Fruit fly (Drosophila melanogaster) whole organism, embryonic: Measurements from ENCODE around the gene CG34057.

Experiments
- CG10979 ChIP-seq: fragments of 200-800 bp; sonication (Bioruptor generic); optimal IDR thresholded peaks from 2 replicates; lab custom pipeline; 2018; ENCODE audit warnings: missing biosample characterization, mild to moderate bottlenecking, missing genetic modification characterization, moderate library complexity
- CG13296 ChIP-seq: fragments of 200-800 bp; sonication (Bioruptor generic); optimal IDR thresholded peaks from 3 replicates; lab custom pipeline; 2018; ENCODE audit warnings: missing biosample characterization, mild to moderate bottlenecking, missing genetic modification characterization
- CG9609 ChIP-seq: fragments of 200-800 bp; sonication (Bioruptor generic); optimal IDR thresholded peaks from 3 replicates; lab custom pipeline; 2016; ENCODE audit warnings: missing biosample characterization, missing genetic modification characterization
- HLH54F ChIP-seq: fragments of 200-800 bp; sonication (Bioruptor generic); optimal IDR thresholded peaks from 3 replicates; lab custom pipeline; 2016; ENCODE audit warnings: missing biosample characterization, missing genetic modification characterization
- Hmr ChIP-seq: fragments of 200-800 bp; sonication (Bioruptor generic); optimal IDR thresholded peaks from 3 replicates; lab custom pipeline; 2017; ENCODE audit warnings: mild to moderate bottlenecking, missing biosample characterization, missing genetic modification reagents, missing genetic modification characterization
- Sox102F ChIP-seq: fragments of 200-800 bp; sonication (Bioruptor generic); optimal IDR thresholded peaks from 2 replicates; lab custom pipeline; 2018; ENCODE audit warnings: missing biosample characterization, mild to moderate bottlenecking, missing genetic modification characterization, moderate library complexity
- bowl ChIP-seq: fragments of 200-800 bp; sonication (Bioruptor generic); IDR thresholded peaks from 2 replicates; pipeline ENCODE4 v1.3.6; 2022; ENCODE audit warnings: missing biosample characterization, missing genetic modification characterization

- TF ChIP-seq Hmr (GFP tag; lab: Kevin White, UChicago) (peak; percentile 85), HLH54F (peak; percentile 71), Sox102F (GFP tag; lab: Kevin White, UChicago) (peak; percentile 93), CG10979 (peak; percentile 94), CG9609 (GFP tag; lab: Kevin White, UChicago) (peak; percentile 32), CG13296 (GFP tag; lab: Kevin White, UChicago) (peak; percentile 95), bowl (GFP tag; lab: Robert Waterston, UW) (peak; percentile 87)
Observed at dm6 chr3L:895314-895980, 1.7 kb upstream of the CG34057 start, which contains the start of gene CG34056.
